Worm (Caenorhabditis elegans): ENCODE results near the gene str-61.

DNA sequence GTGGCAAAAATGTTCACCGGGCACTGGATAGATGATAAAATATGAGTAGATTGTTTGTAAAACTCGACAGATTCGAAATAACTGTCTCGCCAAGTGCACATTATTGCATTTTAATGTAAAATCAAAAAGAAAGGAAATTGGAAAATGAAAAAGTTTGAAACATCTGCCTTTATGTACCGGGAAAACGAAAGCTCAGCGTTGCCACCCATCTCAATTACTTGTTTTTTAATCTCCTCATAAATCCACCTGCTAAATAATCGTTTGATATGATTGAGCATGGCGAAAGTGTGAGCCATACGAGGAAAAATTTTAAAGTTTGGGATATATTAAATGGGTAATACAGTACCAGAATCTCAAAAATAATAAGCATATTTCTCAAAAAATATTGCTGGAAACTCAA is 45.5 kb upstream of the str-61 start, which contains the start of gene srh-137:
- TF ChIP-seq nhr-28 (tag; optimal IDR thresholded peaks at IDR 0.05) (no peak), unc-98 (GFP tag; IDR thresholded peaks at IDR 0.05) (no peak), nhr-90 (tag; optimal IDR thresholded peaks at IDR 0.05; ENCODE audit: poor library complexity) (no peak), lin-13 (GFP tag; optimal IDR thresholded peaks at IDR 0.05) (no peak), skn-1 (tag; optimal IDR thresholded peaks at IDR 0.05) (no peak), zip-4 (GFP tag; optimal IDR thresholded peaks at IDR 0.05) (no peak), dpl-1 (GFP tag; optimal IDR thresholded peaks at IDR 0.05) (no peak), rnt-1 (tag; optimal IDR thresholded peaks at IDR 0.05) (no peak), fkh-8 (tag; optimal IDR thresholded peaks at IDR 0.05) (no peak), lin-15B (tag; optimal IDR thresholded peaks at IDR 0.05) (no peak), pqm-1 (tag; optimal IDR thresholded peaks at IDR 0.05) (no peak)

Measured in whole organism, L1 larva.